Worm (Caenorhabditis elegans): ENCODE data around the gene F43C1.5.

Gene F43C1.5

DNA sequence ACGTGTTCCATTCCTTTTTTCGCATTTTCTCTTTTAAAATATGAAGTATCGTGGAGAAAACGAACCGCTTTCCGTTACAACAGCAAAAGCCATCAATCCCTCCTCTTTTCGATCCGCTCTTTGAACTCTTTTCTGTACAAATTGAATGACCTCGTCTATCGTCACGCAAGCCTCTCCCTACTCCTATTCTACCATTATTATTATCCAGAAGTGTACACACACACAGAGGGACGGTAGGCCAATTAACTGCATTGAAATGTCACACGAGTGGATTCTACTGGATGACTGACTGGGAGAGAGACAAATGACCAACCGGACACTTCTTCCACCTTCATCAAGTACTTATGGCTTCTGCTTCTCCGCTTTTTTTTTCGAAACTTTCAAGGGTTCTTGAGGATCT, 20.7 kb upstream of the F43C1.5 start:
- TF ChIP-seq hmbx-1 (tag; optimal IDR thresholded peaks at IDR 0.05) = no peak
- no peak for TF ChIP-seq ama-1 (optimal IDR thresholded peaks at IDR 0.05)
- TF ChIP-seq flt-1 (GFP tag; IDR thresholded peaks at IDR 0.05) = no peak
- TF ChIP-seq tra-4 (tag; optimal IDR thresholded peaks at IDR 0.05) = no peak
- no peak for TF ChIP-seq hmg-4 (GFP tag; optimal IDR thresholded peaks at IDR 0.05)
- no peak for TF ChIP-seq F13C5.2 (tag; optimal IDR thresholded peaks at IDR 0.05)
- TF ChIP-seq pes-1 (GFP tag; IDR thresholded peaks at IDR 0.05) = no peak
- no peak for TF ChIP-seq aly-1 (tag; optimal IDR thresholded peaks at IDR 0.05)
- TF ChIP-seq ets-7 (tag; optimal IDR thresholded peaks at IDR 0.05) = no peak
- no peak for TF ChIP-seq ceh-36 (tag; optimal IDR thresholded peaks at IDR 0.05)
- no peak for TF ChIP-seq tbx-11 (GFP tag; IDR thresholded peaks at IDR 0.05)
- no peak for TF ChIP-seq B0310.2 (tag; optimal IDR thresholded peaks at IDR 0.05)
- TF ChIP-seq hnd-1 (tag; optimal IDR thresholded peaks at IDR 0.05) = no peak
- no peak for TF ChIP-seq tbx-37 (GFP tag; conservative IDR thresholded peaks at IDR 0.05)
- no peak for TF ChIP-seq sea-1 (GFP tag; conservative IDR thresholded peaks at IDR 0.05)
- TF ChIP-seq ceh-13 (GFP tag; optimal IDR thresholded peaks at IDR 0.05) = no peak
- TF ChIP-seq scrt-1 (GFP tag; IDR thresholded peaks at IDR 0.05) = no peak

DNA sequence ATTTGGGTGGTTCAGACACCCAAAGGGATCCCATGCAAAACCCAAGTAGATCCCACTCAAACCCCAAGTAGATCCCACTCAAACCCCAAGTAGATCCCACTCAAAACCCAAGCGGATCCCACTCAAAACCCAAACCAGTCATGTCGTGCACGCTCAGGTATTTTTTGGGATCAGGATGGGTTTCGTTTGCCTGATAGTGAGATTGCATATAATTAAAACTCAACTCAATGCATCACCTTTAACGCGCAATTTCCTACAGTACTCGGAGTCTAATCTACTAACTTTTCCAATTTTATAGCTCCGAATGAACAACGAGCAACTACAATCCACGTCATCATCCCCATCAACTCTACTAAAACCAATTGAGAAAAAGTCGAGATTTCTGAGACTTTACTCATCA, 19.8 kb upstream of the F43C1.5 start, which contains the start of gene phlp-2:
TSS of gene phlp-2 (plus strand) at position 301 of the 400 bp plus-strand sequence.
- TF ChIP-seq ets-7 (tag; optimal IDR thresholded peaks at IDR 0.05) (no peak), hmg-4 (GFP tag; optimal IDR thresholded peaks at IDR 0.05) (no peak), scrt-1 (GFP tag; IDR thresholded peaks at IDR 0.05) (no peak), tra-4 (tag; optimal IDR thresholded peaks at IDR 0.05) (no peak), hmbx-1 (tag; optimal IDR thresholded peaks at IDR 0.05) (no peak)

- TF ChIP-seq F13C5.2 (tag; optimal IDR thresholded peaks at IDR 0.05) (no peak), pes-1 (GFP tag; IDR thresholded peaks at IDR 0.05) (no peak), B0310.2 (tag; optimal IDR thresholded peaks at IDR 0.05) (no peak), ama-1 (optimal IDR thresholded peaks at IDR 0.05) (no peak), tbx-11 (GFP tag; IDR thresholded peaks at IDR 0.05) (no peak), tra-4 (tag; optimal IDR thresholded peaks at IDR 0.05) (no peak), flt-1 (GFP tag; IDR thresholded peaks at IDR 0.05) (no peak), tbx-37 (GFP tag; conservative IDR thresholded peaks at IDR 0.05) (no peak), ceh-13 (GFP tag; optimal IDR thresholded peaks at IDR 0.05) (no peak)
Measured at ce11 chrIII:4210661-4211060, 18.3 kb upstream of the F43C1.5 start.

ce11 chrIII:4220864-4221263, 8.1 kb upstream of the F43C1.5 start:
- no peak for TF ChIP-seq sea-1 (GFP tag; conservative IDR thresholded peaks at IDR 0.05)
- TF ChIP-seq tbx-37 (GFP tag; conservative IDR thresholded peaks at IDR 0.05) = no peak
- TF ChIP-seq ceh-13 (GFP tag; optimal IDR thresholded peaks at IDR 0.05) = no peak
- TF ChIP-seq ceh-36 (tag; optimal IDR thresholded peaks at IDR 0.05) = no peak
- TF ChIP-seq flt-1 (GFP tag; IDR thresholded peaks at IDR 0.05) = no peak
- TF ChIP-seq aly-1 (tag; optimal IDR thresholded peaks at IDR 0.05) = no peak
- TF ChIP-seq tbx-11 (GFP tag; IDR thresholded peaks at IDR 0.05) = no peak
- no peak for TF ChIP-seq B0310.2 (tag; optimal IDR thresholded peaks at IDR 0.05)

ce11 chrIII:4221527-4221926, 7.4 kb upstream of the F43C1.5 start:
- TF ChIP-seq tbx-11 (GFP tag; IDR thresholded peaks at IDR 0.05) (no peak), hnd-1 (tag; optimal IDR thresholded peaks at IDR 0.05) (no peak)

ce11 chrIII:4223668-4224127, 5.2 kb upstream of the F43C1.5 start:
- TF ChIP-seq hmg-4 (GFP tag; optimal IDR thresholded peaks at IDR 0.05) = peak; percentile 70
- peak; percentile 42 for TF ChIP-seq F13C5.2 (tag; optimal IDR thresholded peaks at IDR 0.05)
- no peak for TF ChIP-seq hnd-1 (tag; optimal IDR thresholded peaks at IDR 0.05)
- no peak for TF ChIP-seq tbx-11 (GFP tag; IDR thresholded peaks at IDR 0.05)

DNA sequence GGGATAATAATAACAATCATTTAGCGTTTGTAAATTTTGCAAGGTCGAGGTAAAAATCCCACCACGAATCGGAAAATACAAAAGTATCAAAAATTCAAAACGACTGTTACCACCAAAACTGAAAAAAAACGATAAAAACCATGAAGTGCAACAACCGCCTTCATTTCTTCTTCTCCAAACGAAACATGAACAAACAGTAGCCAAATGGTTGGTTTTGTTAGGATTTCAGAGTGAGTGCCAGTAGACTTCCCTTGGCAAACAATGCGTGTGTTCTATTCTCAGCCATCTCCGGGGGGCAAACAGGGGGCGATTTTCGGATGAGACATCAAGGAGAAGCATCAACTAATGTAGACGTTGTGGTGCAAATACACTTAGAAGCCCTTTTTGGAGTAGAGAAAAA, 4.2 kb upstream of the F43C1.5 start:
- TF ChIP-seq hmg-4 (GFP tag; optimal IDR thresholded peaks at IDR 0.05) (no peak), tra-4 (tag; optimal IDR thresholded peaks at IDR 0.05) (no peak), sea-1 (GFP tag; conservative IDR thresholded peaks at IDR 0.05) (no peak), hnd-1 (tag; optimal IDR thresholded peaks at IDR 0.05) (no peak), tbx-37 (GFP tag; conservative IDR thresholded peaks at IDR 0.05) (no peak), pes-1 (GFP tag; IDR thresholded peaks at IDR 0.05) (no peak), ceh-36 (tag; optimal IDR thresholded peaks at IDR 0.05) (no peak), ceh-13 (GFP tag; optimal IDR thresholded peaks at IDR 0.05) (no peak), hmbx-1 (tag; optimal IDR thresholded peaks at IDR 0.05) (no peak), ama-1 (optimal IDR thresholded peaks at IDR 0.05) (no peak), F13C5.2 (tag; optimal IDR thresholded peaks at IDR 0.05) (no peak)

ce11 chrIII:4227363-4227762, 1.6 kb upstream of the F43C1.5 start:
- TF ChIP-seq tbx-37 (GFP tag; conservative IDR thresholded peaks at IDR 0.05) = no peak
- TF ChIP-seq aly-1 (tag; optimal IDR thresholded peaks at IDR 0.05) = no peak
- TF ChIP-seq ceh-13 (GFP tag; optimal IDR thresholded peaks at IDR 0.05) = no peak
- TF ChIP-seq hnd-1 (tag; optimal IDR thresholded peaks at IDR 0.05) = no peak
- TF ChIP-seq B0310.2 (tag; optimal IDR thresholded peaks at IDR 0.05) = no peak
- TF ChIP-seq hmg-4 (GFP tag; optimal IDR thresholded peaks at IDR 0.05) = no peak

DNA sequence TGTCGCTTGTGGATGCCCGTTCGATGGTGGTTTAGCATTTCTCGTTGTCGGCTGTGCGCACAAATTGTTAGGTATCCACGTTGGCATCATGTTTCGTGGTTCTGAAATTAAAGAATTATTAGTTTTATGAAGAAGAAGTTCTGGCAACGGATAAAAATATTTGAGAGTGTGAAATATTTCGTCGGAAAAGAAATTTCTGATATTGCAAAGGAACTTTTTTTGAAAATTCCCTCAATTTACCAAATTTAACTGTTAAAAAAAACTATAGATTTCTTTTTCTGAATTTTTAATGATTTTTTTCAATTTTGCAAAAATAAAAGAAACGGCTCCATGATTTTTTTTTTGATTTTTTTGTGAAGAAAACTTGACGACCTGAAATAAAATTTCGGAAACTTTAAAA, 933 bp upstream of the F43C1.5 start, which contains the start of gene mpk-1:
TSS of gene mpk-1 (minus strand) at position 101 of the 400 bp plus-strand sequence.
- TF ChIP-seq tbx-37 (GFP tag; conservative IDR thresholded peaks at IDR 0.05) (no peak), ceh-36 (tag; optimal IDR thresholded peaks at IDR 0.05) (no peak), hmbx-1 (tag; optimal IDR thresholded peaks at IDR 0.05) (no peak), sea-1 (GFP tag; conservative IDR thresholded peaks at IDR 0.05) (no peak), hnd-1 (tag; optimal IDR thresholded peaks at IDR 0.05) (no peak), pes-1 (GFP tag; IDR thresholded peaks at IDR 0.05) (no peak), flt-1 (GFP tag; IDR thresholded peaks at IDR 0.05) (no peak), scrt-1 (GFP tag; IDR thresholded peaks at IDR 0.05) (no peak), tra-4 (tag; optimal IDR thresholded peaks at IDR 0.05) (no peak), F13C5.2 (tag; optimal IDR thresholded peaks at IDR 0.05) (no peak), tbx-11 (GFP tag; IDR thresholded peaks at IDR 0.05) (no peak), ama-1 (optimal IDR thresholded peaks at IDR 0.05) (no peak), ceh-13 (GFP tag; optimal IDR thresholded peaks at IDR 0.05) (no peak), B0310.2 (tag; optimal IDR thresholded peaks at IDR 0.05) (no peak), aly-1 (tag; optimal IDR thresholded peaks at IDR 0.05) (no peak), ets-7 (tag; optimal IDR thresholded peaks at IDR 0.05) (no peak)
